Worm (Caenorhabditis elegans) whole organism, L4 larva: ENCODE measurements around the gene fbxl-2.

Experiments
- F10B5.3 ChIP-seq: sonication (generic microtip); optimal IDR thresholded peaks from 2 replicates; lab custom pipeline; 2016; ENCODE audit warnings: mild to moderate bottlenecking, missing genetic modification characterization, missing compliant biosample characterization
- F26F4.8 ChIP-seq: fragments of 200-800 bp; sonication (Bioruptor generic); conservative IDR thresholded peaks from 2 replicates; pipeline ENCODE4 v1.3.6; 2022; ENCODE audit warnings: missing genetic modification characterization, missing compliant biosample characterization
- F44E2.7 ChIP-seq: fragments of 200-800 bp; sonication (Bioruptor generic); IDR thresholded peaks from 2 replicates; pipeline ENCODE4 v2.1.2; 2022; ENCODE audit warnings: missing genetic modification characterization, missing compliant biosample characterization
- R02D3.7 ChIP-seq: fragments of 150-350 bp; sonication (generic microtip); optimal IDR thresholded peaks from 3 replicates; lab custom pipeline; 2014; ENCODE audit warnings: missing biosample characterization, missing genetic modification characterization
- T26A8.4 ChIP-seq: fragments of 200-800 bp; sonication (Bioruptor generic); IDR thresholded peaks from 2 replicates; pipeline ENCODE4 v1.3.6; 2022; ENCODE audit warnings: missing genetic modification characterization, missing compliant biosample characterization
- Y105C5A.15 ChIP-seq: fragments of 200-800 bp; sonication (Bioruptor generic); IDR thresholded peaks from 2 replicates; pipeline ENCODE4 v1.3.6; 2022; ENCODE audit warnings: missing genetic modification characterization, missing compliant biosample characterization
- aha-1 ChIP-seq: fragments of 150-350 bp; peaks from one replicate; lab custom pipeline; 2014; ENCODE audit warnings: missing biosample characterization, missing genetic modification characterization
- ama-1 ChIP-seq: fragments of 150-350 bp; optimal IDR thresholded peaks from 2 replicates; lab custom pipeline; 2014; ENCODE audit warnings: inconsistent platforms, mixed read lengths
- ceh-20 ChIP-seq: fragments of 200-800 bp; sonication (Bioruptor generic); IDR thresholded peaks from 2 replicates; pipeline ENCODE4 v1.3.6; 2022; ENCODE audit warnings: missing genetic modification reagents, missing genetic modification characterization, missing compliant biosample characterization
- ceh-28 ChIP-seq: fragments of 150-350 bp; optimal IDR thresholded peaks from 2 replicates; lab custom pipeline; 2014; ENCODE audit warnings: missing biosample characterization, missing genetic modification reagents, missing genetic modification characterization
- cey-2 ChIP-seq: sonication (generic microtip); optimal IDR thresholded peaks from 3 replicates; lab custom pipeline; 2017; ENCODE audit warnings: missing genetic modification characterization, mild to moderate bottlenecking, missing compliant biosample characterization, antibody characterized with exemption, borderline replicate concordance; ENCODE audit not compliant: insufficient read depth
- ctbp-1 ChIP-seq: fragments of 200-800 bp; sonication (Bioruptor generic); IDR thresholded peaks from 2 replicates; pipeline ENCODE4 v1.3.6; 2022; ENCODE audit warnings: missing genetic modification reagents, missing genetic modification characterization, missing compliant biosample characterization
- daf-12 ChIP-seq: fragments of 150-350 bp; optimal IDR thresholded peaks from 2 replicates; lab custom pipeline; 2014; ENCODE audit warnings: missing biosample characterization, missing genetic modification reagents, missing genetic modification characterization
- daf-16 ChIP-seq, 3 experiments: sonication (generic microtip); optimal IDR thresholded peaks; 2 replicates each; lab custom pipeline; 2016 to 2017; ENCODE audit warnings: missing genetic modification characterization in 3 of 3, missing genetic modification reagents in 3 of 3, mild to moderate bottlenecking in 2 of 3, missing compliant biosample characterization in 2 of 3, missing biosample characterization in 1 of 3, moderate library complexity in 1 of 3
- daf-19 ChIP-seq: fragments of 200-800 bp; sonication (Bioruptor generic); conservative IDR thresholded peaks from 2 replicates; pipeline ENCODE4 v1.3.6; 2022; ENCODE audit warnings: missing genetic modification characterization, missing compliant biosample characterization
- dmd-6 ChIP-seq: fragments of 200-800 bp; sonication (Bioruptor generic); IDR thresholded peaks from 2 replicates; pipeline ENCODE4 v1.3.6; 2022; ENCODE audit warnings: missing genetic modification reagents, missing genetic modification characterization, missing compliant biosample characterization
- fkh-10 ChIP-seq: fragments of 150-350 bp; optimal IDR thresholded peaks from 2 replicates; lab custom pipeline; 2014; ENCODE audit warnings: missing biosample characterization, missing genetic modification reagents, missing genetic modification characterization
- fos-1 ChIP-seq: fragments of 150-350 bp; optimal IDR thresholded peaks from 2 replicates; lab custom pipeline; 2014; ENCODE audit warnings: missing biosample characterization, missing genetic modification characterization
- hif-1 ChIP-seq, 2 experiments: sonication (generic microtip); optimal IDR thresholded peaks; 2 replicates each; lab custom pipeline; 2016 to 2017; ENCODE audit warnings: missing compliant biosample characterization in 2 of 2, missing genetic modification characterization in 2 of 2, missing genetic modification reagents in 2 of 2, missing genotype in 2 of 2, mild to moderate bottlenecking in 1 of 2
- hlh-11 ChIP-seq: fragments of 200-800 bp; sonication (Bioruptor generic); optimal IDR thresholded peaks from 2 replicates; lab custom pipeline; 2018; ENCODE audit warnings: mild to moderate bottlenecking, missing genetic modification characterization, missing compliant biosample characterization
- hlh-30 ChIP-seq: sonication (generic microtip); optimal IDR thresholded peaks from 2 replicates; lab custom pipeline; 2017; ENCODE audit warnings: antibody characterized with exemption, mild to moderate bottlenecking, missing genetic modification characterization, missing compliant biosample characterization; ENCODE audit not compliant: insufficient read depth
- hmg-1.1 ChIP-seq: fragments of 200-800 bp; sonication (Bioruptor generic); IDR thresholded peaks from 2 replicates; pipeline ENCODE4 v1.3.6; 2022; ENCODE audit warnings: missing genetic modification reagents, missing genetic modification characterization, missing compliant biosample characterization
- jun-1 ChIP-seq: fragments of 150-350 bp; optimal IDR thresholded peaks from 2 replicates; lab custom pipeline; 2014; ENCODE audit warnings: missing biosample characterization, missing genetic modification reagents, missing genetic modification characterization
- lim-7 ChIP-seq: fragments of 200-800 bp; sonication (Bioruptor generic); IDR thresholded peaks from 2 replicates; pipeline ENCODE4 v1.3.6; 2022; ENCODE audit warnings: missing genetic modification characterization, missing compliant biosample characterization
- lin-1 ChIP-seq: fragments of 200-800 bp; sonication (Bioruptor generic); IDR thresholded peaks from 2 replicates; pipeline ENCODE4 v1.3.6; 2022; ENCODE audit warnings: missing genetic modification reagents, missing genetic modification characterization, missing compliant biosample characterization
- lin-13 ChIP-seq: fragments of 150-350 bp; optimal IDR thresholded peaks from 2 replicates; lab custom pipeline; 2014; ENCODE audit warnings: missing biosample characterization, missing genetic modification reagents, missing genetic modification characterization
- lin-38 ChIP-seq: fragments of 200-800 bp; sonication (Bioruptor generic); IDR thresholded peaks from 2 replicates; pipeline ENCODE4 v1.3.6; 2022; ENCODE audit warnings: missing genetic modification reagents, missing genetic modification characterization, missing compliant biosample characterization
- lsy-2 ChIP-seq, 2 experiments: fragments of 150-350 bp in 1 of 2; sonication (generic microtip) in 1 of 2; optimal IDR thresholded peaks; 2 replicates each; lab custom pipeline; 2014 to 2017; ENCODE audit warnings: missing biosample characterization in 2 of 2, missing genetic modification characterization in 2 of 2
- madf-9 ChIP-seq: fragments of 200-800 bp; sonication (Bioruptor generic); conservative IDR thresholded peaks from 2 replicates; pipeline ENCODE4 v1.3.6; 2022; ENCODE audit warnings: missing genetic modification reagents, missing genetic modification characterization, missing compliant biosample characterization
- mdl-1 ChIP-seq, 2 experiments: fragments of 150-350 bp in 1 of 2; sonication (generic microtip) in 1 of 2; optimal IDR thresholded peaks; 2 replicates each; lab custom pipeline; 2014 to 2017; ENCODE audit warnings: missing biosample characterization in 2 of 2, missing genetic modification characterization in 2 of 2
- mdt-29 ChIP-seq: fragments of 200-800 bp; sonication (Bioruptor generic); IDR thresholded peaks from 2 replicates; pipeline ENCODE4 v1.3.6; 2022; ENCODE audit warnings: missing genetic modification reagents, missing genetic modification characterization, missing compliant biosample characterization
- mes-2 ChIP-seq: sonication (generic microtip); optimal IDR thresholded peaks from 2 replicates; lab custom pipeline; 2016; ENCODE audit warnings: missing genotype, mild to moderate bottlenecking, missing genetic modification characterization, missing compliant biosample characterization; ENCODE audit not compliant: poor library complexity, severe bottlenecking
- nhr-102 ChIP-seq: sonication (generic microtip); optimal IDR thresholded peaks from 2 replicates; lab custom pipeline; 2016; ENCODE audit warnings: mild to moderate bottlenecking, missing genetic modification characterization, moderate library complexity, missing compliant biosample characterization
- nhr-11 ChIP-seq: fragments of 150-350 bp; optimal IDR thresholded peaks from 2 replicates; lab custom pipeline; 2014; ENCODE audit warnings: missing biosample characterization, missing genetic modification characterization
- nhr-111 ChIP-seq: fragments of 200-800 bp; sonication (Bioruptor generic); optimal IDR thresholded peaks from 2 replicates; lab custom pipeline; 2018; ENCODE audit warnings: mild to moderate bottlenecking, missing genetic modification characterization, missing compliant biosample characterization
- nhr-28 ChIP-seq: fragments of 150-350 bp; optimal IDR thresholded peaks from 2 replicates; lab custom pipeline; 2014; ENCODE audit warnings: missing biosample characterization, missing genetic modification characterization
- nhr-6 ChIP-seq: fragments of 150-350 bp; optimal IDR thresholded peaks from 2 replicates; lab custom pipeline; 2014; ENCODE audit warnings: missing biosample characterization, missing genetic modification characterization
- nhr-77 ChIP-seq: fragments of 150-350 bp; optimal IDR thresholded peaks from 2 replicates; lab custom pipeline; 2014; ENCODE audit warnings: missing biosample characterization, missing genetic modification characterization
- pha-4 ChIP-seq, 2 experiments: fragments of 150-350 bp in 1 of 2; fragments of 200-800 bp in 1 of 2; sonication (Bioruptor generic) in 1 of 2; IDR thresholded peaks in 1 of 2; optimal IDR thresholded peaks in 1 of 2; 2 replicates each; pipeline versions ENCODE4 v1.3.6 to Lab custom; 2014 to 2022; ENCODE audit warnings: missing genetic modification characterization in 2 of 2, missing genetic modification reagents in 2 of 2, missing biosample characterization in 1 of 2, missing compliant biosample characterization in 1 of 2
- pqm-1 ChIP-seq: sonication (generic microtip); optimal IDR thresholded peaks from 2 replicates; lab custom pipeline; 2017; ENCODE audit warnings: missing biosample characterization, missing genetic modification characterization
- rbr-2 ChIP-seq: sonication (generic microtip); optimal IDR thresholded peaks from 2 replicates; lab custom pipeline; 2016; ENCODE audit warnings: missing genotype, missing genetic modification characterization, missing compliant biosample characterization
- set-16 ChIP-seq: fragments of 200-800 bp; sonication (Bioruptor generic); IDR thresholded peaks from 2 replicates; pipeline ENCODE4 v1.3.6; 2022; ENCODE audit warnings: missing genetic modification reagents, missing genetic modification characterization, missing compliant biosample characterization
- spr-1 ChIP-seq: sonication (generic microtip); optimal IDR thresholded peaks from 2 replicates; lab custom pipeline; 2016; ENCODE audit warnings: mild to moderate bottlenecking, missing genetic modification characterization, missing compliant biosample characterization
- spr-3 ChIP-seq: fragments of 200-800 bp; sonication (Bioruptor generic); optimal IDR thresholded peaks from 2 replicates; lab custom pipeline; 2018; ENCODE audit warnings: mild to moderate bottlenecking, missing genetic modification characterization, missing compliant biosample characterization
- unc-62 ChIP-seq, 3 experiments: fragments of 150-350 bp in 1 of 3; sonication (generic microtip); optimal IDR thresholded peaks in 2 of 3; peaks in 1 of 3; 1 replicate in 1 of 3; 2 replicates in 2 of 3; lab custom pipeline; 2014 to 2017; ENCODE audit warnings: missing biosample characterization in 3 of 3, missing genetic modification characterization in 3 of 3, missing genetic modification reagents in 3 of 3, missing genotype in 1 of 3
- zfp-3 ChIP-seq: fragments of 200-800 bp; sonication (Bioruptor generic); conservative IDR thresholded peaks from 2 replicates; pipeline ENCODE4 v1.3.6; 2022; ENCODE audit warnings: missing genetic modification reagents, missing genetic modification characterization, missing compliant biosample characterization
- zip-11 ChIP-seq: fragments of 200-800 bp; sonication (Bioruptor generic); IDR thresholded peaks from 2 replicates; pipeline ENCODE4 v1.3.6; 2022; ENCODE audit warnings: missing genetic modification characterization, missing compliant biosample characterization
- zip-2 ChIP-seq: fragments of 150-350 bp; optimal IDR thresholded peaks from 2 replicates; lab custom pipeline; 2014; ENCODE audit warnings: missing biosample characterization, missing genetic modification characterization
- ztf-7 ChIP-seq: fragments of 150-350 bp; optimal IDR thresholded peaks from 2 replicates; lab custom pipeline; 2014; ENCODE audit warnings: missing biosample characterization, missing genetic modification characterization

fbxl-2 gene

ce11 chrIII:4796039-4796438, 39.0 kb downstream of the fbxl-2 start:
- TF ChIP-seq hmg-1.1 (GFP tag; lab: Robert Waterston, UW): peak; percentile 81
- TF ChIP-seq lim-7 (GFP tag; lab: Robert Waterston, UW): no peak
- TF ChIP-seq nhr-11 (tag; lab: Kevin White, UChicago): peak; percentile 13
- no peak for TF ChIP-seq zip-2 (tag; lab: Kevin White, UChicago)
- TF ChIP-seq set-16 (GFP tag; lab: Robert Waterston, UW): no peak
- TF ChIP-seq ceh-20 (GFP tag; lab: Robert Waterston, UW): no peak
- no peak for TF ChIP-seq spr-3 (GFP tag; lab: Kevin White, UChicago)
- TF ChIP-seq ceh-28: peak; percentile 6
- TF ChIP-seq Y105C5A.15 (GFP tag; lab: Robert Waterston, UW): 0 out of 2 replicates have a peak, but pooled peaks have one; percentile 6
- no peak for TF ChIP-seq daf-16 (GFP tag; optimal IDR thresholded peaks at IDR 0.05; lab: Kevin White, UChicago)
- TF ChIP-seq daf-16 (tag; optimal IDR thresholded peaks at IDR 0.05; lab: Kevin White, UChicago): peak; percentile 65
- peak; percentile 93 for TF ChIP-seq hlh-11 (tag; lab: Kevin White, UChicago)
- TF ChIP-seq cey-2 (tag; lab: Kevin White, UChicago): peak; percentile 24
- peak in 1 of 2 experiments; percentile 64 for TF ChIP-seq hif-1 (tag; optimal IDR thresholded peaks at IDR 0.05; lab: Kevin White, UChicago)
- TF ChIP-seq unc-62 (GFP tag; optimal IDR thresholded peaks at IDR 0.05 in 1 of 2; lab: Kevin White, UChicago): peak in 1 of 2 experiments; percentile 98
- no peak for TF ChIP-seq unc-62 (tag; optimal IDR thresholded peaks at IDR 0.05; lab: Kevin White, UChicago)
- TF ChIP-seq T26A8.4: peak; percentile 67
- 0 out of 2 replicates have a peak, but pooled peaks have one; percentile 35 for TF ChIP-seq lin-1 (GFP tag; lab: Robert Waterston, UW)
- TF ChIP-seq fkh-10 (GFP tag; lab: Kevin White, UChicago): peak; percentile 41
- peak; percentile 75 for TF ChIP-seq rbr-2 (tag; lab: Kevin White, UChicago)
- TF ChIP-seq nhr-77 (tag; lab: Kevin White, UChicago): peak; percentile 46
- TF ChIP-seq hlh-30 (tag; lab: Kevin White, UChicago): peak; percentile 94
- peak; percentile 85 for TF ChIP-seq mes-2 (tag; lab: Kevin White, UChicago)
- TF ChIP-seq dmd-6: peak; percentile 62
- no peak for TF ChIP-seq lin-13 (GFP tag; lab: Kevin White, UChicago)
- TF ChIP-seq ama-1 (lab: Kevin White, UChicago): peak; percentile 9
- TF ChIP-seq F10B5.3 (tag; lab: Kevin White, UChicago): peak; percentile 10
- peak; percentile 25 for TF ChIP-seq ztf-7 (tag; lab: Kevin White, UChicago)
- peak; percentile 17; the same call in 1 of the 2 replicates for TF ChIP-seq mdt-29 (GFP tag; lab: Robert Waterston, UW)
- TF ChIP-seq daf-19 (GFP tag; lab: Robert Waterston, UW): 0 out of 2 replicates have a peak, but pooled peaks have one; percentile 39
- TF ChIP-seq fos-1: peak; percentile 77
- no peak for TF ChIP-seq R02D3.7
- peak; percentile 25; the same call in 1 of the 2 replicates for TF ChIP-seq ctbp-1
- peak; percentile 7 for TF ChIP-seq aha-1
- TF ChIP-seq madf-9: 0 out of 2 replicates have a peak, but pooled peaks have one; percentile 20
- TF ChIP-seq F26F4.8 (GFP tag; lab: Robert Waterston, UW): no peak
- TF ChIP-seq nhr-6 (tag; lab: Kevin White, UChicago): peak; percentile 87
- peak; percentile 1 for TF ChIP-seq spr-1
- TF ChIP-seq daf-12 (tag; lab: Kevin White, UChicago): no peak
- TF ChIP-seq nhr-102 (tag; lab: Kevin White, UChicago): peak; percentile 24
- TF ChIP-seq zfp-3 (GFP tag; lab: Robert Waterston, UW): no peak
- TF ChIP-seq nhr-28: peak; percentile 79
- TF ChIP-seq nhr-111 (GFP tag; lab: Kevin White, UChicago): no peak
- TF ChIP-seq mdl-1 (tag; optimal IDR thresholded peaks at IDR 0.05; lab: Kevin White, UChicago): peak in 1 of 2 experiments; percentile 70
- TF ChIP-seq F44E2.7 (GFP tag; lab: Robert Waterston, UW): no peak
- 0 out of 2 replicates have a peak, but pooled peaks have one; percentile 50 for TF ChIP-seq pha-4 (GFP tag; IDR thresholded peaks at IDR 0.05; lab: Robert Waterston, UW)
- TF ChIP-seq pha-4 (tag; optimal IDR thresholded peaks at IDR 0.05; lab: Kevin White, UChicago): peak; percentile 64
- peak; percentile 57 to 80 for TF ChIP-seq lsy-2 (tag; optimal IDR thresholded peaks at IDR 0.05; lab: Kevin White, UChicago)
- TF ChIP-seq jun-1 (tag; lab: Kevin White, UChicago): peak; percentile 79
- TF ChIP-seq lin-38 (GFP tag; lab: Robert Waterston, UW): peak; percentile 60
- TF ChIP-seq zip-11 (GFP tag; lab: Robert Waterston, UW): no peak
- TF ChIP-seq pqm-1 (tag; lab: Kevin White, UChicago): peak; percentile 57
